Worm (Caenorhabditis elegans) whole organism, L4 larva: ENCODE results near the gene R02E12.4.

Experiments
- D1046.2 ChIP-seq: fragments of 200-800 bp; sonication (Bioruptor generic); IDR thresholded peaks from 2 replicates; pipeline ENCODE4 v1.3.6; 2022; ENCODE audit warnings: missing genetic modification characterization, missing compliant biosample characterization
- R02D3.7 ChIP-seq: fragments of 150-350 bp; sonication (generic microtip); optimal IDR thresholded peaks from 3 replicates; lab custom pipeline; 2014; ENCODE audit warnings: missing biosample characterization, missing genetic modification characterization
- T20F7.1 ChIP-seq: fragments of 200-800 bp; sonication (Bioruptor generic); optimal IDR thresholded peaks from 2 replicates; lab custom pipeline; 2018; ENCODE audit warnings: mild to moderate bottlenecking, missing genetic modification characterization, missing compliant biosample characterization
- Y5F2A.4 ChIP-seq: fragments of 200-800 bp; sonication (Bioruptor generic); optimal IDR thresholded peaks from 2 replicates; lab custom pipeline; 2018; ENCODE audit warnings: mild to moderate bottlenecking, missing genetic modification characterization, missing compliant biosample characterization
- Y75B8A.6 ChIP-seq: fragments of 200-800 bp; sonication (Bioruptor generic); IDR thresholded peaks from 2 replicates; pipeline ENCODE4 v1.3.6; 2022; ENCODE audit warnings: missing genetic modification reagents, missing genetic modification characterization, missing compliant biosample characterization
- ZK546.5 ChIP-seq, 2 experiments: sonication (generic microtip); optimal IDR thresholded peaks; 2 replicates each; lab custom pipeline; 2017; ENCODE audit warnings: missing biosample characterization in 2 of 2, missing genetic modification characterization in 2 of 2
- aha-1 ChIP-seq: fragments of 150-350 bp; peaks from one replicate; lab custom pipeline; 2014; ENCODE audit warnings: missing biosample characterization, missing genetic modification characterization
- ceh-28 ChIP-seq: fragments of 150-350 bp; optimal IDR thresholded peaks from 2 replicates; lab custom pipeline; 2014; ENCODE audit warnings: missing biosample characterization, missing genetic modification reagents, missing genetic modification characterization
- ceh-44 ChIP-seq: fragments of 200-800 bp; sonication (Bioruptor generic); IDR thresholded peaks from 2 replicates; pipeline ENCODE4 v1.3.6; 2022; ENCODE audit warnings: missing genetic modification reagents, missing genetic modification characterization, missing compliant biosample characterization
- cey-2 ChIP-seq: sonication (generic microtip); optimal IDR thresholded peaks from 3 replicates; lab custom pipeline; 2017; ENCODE audit warnings: missing genetic modification characterization, mild to moderate bottlenecking, missing compliant biosample characterization, antibody characterized with exemption, borderline replicate concordance; ENCODE audit not compliant: insufficient read depth
- ctbp-1 ChIP-seq: fragments of 200-800 bp; sonication (Bioruptor generic); IDR thresholded peaks from 2 replicates; pipeline ENCODE4 v1.3.6; 2022; ENCODE audit warnings: missing genetic modification reagents, missing genetic modification characterization, missing compliant biosample characterization
- daf-12 ChIP-seq: fragments of 150-350 bp; optimal IDR thresholded peaks from 2 replicates; lab custom pipeline; 2014; ENCODE audit warnings: missing biosample characterization, missing genetic modification reagents, missing genetic modification characterization
- daf-16 ChIP-seq, 3 experiments: sonication (generic microtip); optimal IDR thresholded peaks; 2 replicates each; lab custom pipeline; 2016 to 2017; ENCODE audit warnings: missing genetic modification characterization in 3 of 3, missing genetic modification reagents in 3 of 3, mild to moderate bottlenecking in 2 of 3, missing compliant biosample characterization in 2 of 3, missing biosample characterization in 1 of 3, moderate library complexity in 1 of 3
- daf-19 ChIP-seq: fragments of 200-800 bp; sonication (Bioruptor generic); conservative IDR thresholded peaks from 2 replicates; pipeline ENCODE4 v1.3.6; 2022; ENCODE audit warnings: missing genetic modification characterization, missing compliant biosample characterization
- daf-8 ChIP-seq: fragments of 200-800 bp; sonication (Bioruptor generic); IDR thresholded peaks from 2 replicates; pipeline ENCODE4 v1.3.6; 2022; ENCODE audit warnings: missing genetic modification characterization, missing compliant biosample characterization
- dmd-8 ChIP-seq: fragments of 200-800 bp; sonication (Bioruptor generic); IDR thresholded peaks from 2 replicates; pipeline ENCODE4 v1.3.6; 2022; ENCODE audit warnings: missing genetic modification characterization, missing compliant biosample characterization
- duxl-1 ChIP-seq: sonication (generic microtip); optimal IDR thresholded peaks from 2 replicates; lab custom pipeline; 2016; ENCODE audit warnings: mild to moderate bottlenecking, missing genetic modification characterization, moderate library complexity, missing compliant biosample characterization; ENCODE audit not compliant: poor library complexity
- dve-1 ChIP-seq: sonication (generic microtip); optimal IDR thresholded peaks from 2 replicates; lab custom pipeline; 2017; ENCODE audit warnings: antibody characterized with exemption, mild to moderate bottlenecking, missing genetic modification characterization, missing compliant biosample characterization; ENCODE audit not compliant: insufficient read depth
- hif-1 ChIP-seq, 2 experiments: sonication (generic microtip); optimal IDR thresholded peaks; 2 replicates each; lab custom pipeline; 2016 to 2017; ENCODE audit warnings: missing compliant biosample characterization in 2 of 2, missing genetic modification characterization in 2 of 2, missing genetic modification reagents in 2 of 2, missing genotype in 2 of 2, mild to moderate bottlenecking in 1 of 2
- hlh-11 ChIP-seq: fragments of 200-800 bp; sonication (Bioruptor generic); optimal IDR thresholded peaks from 2 replicates; lab custom pipeline; 2018; ENCODE audit warnings: mild to moderate bottlenecking, missing genetic modification characterization, missing compliant biosample characterization
- hlh-30 ChIP-seq: sonication (generic microtip); optimal IDR thresholded peaks from 2 replicates; lab custom pipeline; 2017; ENCODE audit warnings: antibody characterized with exemption, mild to moderate bottlenecking, missing genetic modification characterization, missing compliant biosample characterization; ENCODE audit not compliant: insufficient read depth
- lim-7 ChIP-seq: fragments of 200-800 bp; sonication (Bioruptor generic); IDR thresholded peaks from 2 replicates; pipeline ENCODE4 v1.3.6; 2022; ENCODE audit warnings: missing genetic modification characterization, missing compliant biosample characterization
- lin-1 ChIP-seq: fragments of 200-800 bp; sonication (Bioruptor generic); IDR thresholded peaks from 2 replicates; pipeline ENCODE4 v1.3.6; 2022; ENCODE audit warnings: missing genetic modification reagents, missing genetic modification characterization, missing compliant biosample characterization
- lin-13 ChIP-seq: fragments of 150-350 bp; optimal IDR thresholded peaks from 2 replicates; lab custom pipeline; 2014; ENCODE audit warnings: missing biosample characterization, missing genetic modification reagents, missing genetic modification characterization
- lin-15B ChIP-seq: fragments of 150-350 bp; sonication (generic microtip); optimal IDR thresholded peaks from 3 replicates; lab custom pipeline; 2014; ENCODE audit warnings: missing biosample characterization, missing genetic modification characterization
- lin-38 ChIP-seq: fragments of 200-800 bp; sonication (Bioruptor generic); IDR thresholded peaks from 2 replicates; pipeline ENCODE4 v1.3.6; 2022; ENCODE audit warnings: missing genetic modification reagents, missing genetic modification characterization, missing compliant biosample characterization
- madf-9 ChIP-seq: fragments of 200-800 bp; sonication (Bioruptor generic); conservative IDR thresholded peaks from 2 replicates; pipeline ENCODE4 v1.3.6; 2022; ENCODE audit warnings: missing genetic modification reagents, missing genetic modification characterization, missing compliant biosample characterization
- mdl-1 ChIP-seq, 2 experiments: fragments of 150-350 bp in 1 of 2; sonication (generic microtip) in 1 of 2; optimal IDR thresholded peaks; 2 replicates each; lab custom pipeline; 2014 to 2017; ENCODE audit warnings: missing biosample characterization in 2 of 2, missing genetic modification characterization in 2 of 2
- mep-1 ChIP-seq: fragments of 150-350 bp; sonication (generic microtip); optimal IDR thresholded peaks from 3 replicates; lab custom pipeline; 2014; ENCODE audit warnings: missing biosample characterization, missing genetic modification characterization
- nhr-10 ChIP-seq: fragments of 150-350 bp; optimal IDR thresholded peaks from 2 replicates; lab custom pipeline; 2014; ENCODE audit warnings: missing biosample characterization, missing genetic modification characterization
- nhr-11 ChIP-seq: fragments of 150-350 bp; optimal IDR thresholded peaks from 2 replicates; lab custom pipeline; 2014; ENCODE audit warnings: missing biosample characterization, missing genetic modification characterization
- nhr-111 ChIP-seq: fragments of 200-800 bp; sonication (Bioruptor generic); optimal IDR thresholded peaks from 2 replicates; lab custom pipeline; 2018; ENCODE audit warnings: mild to moderate bottlenecking, missing genetic modification characterization, missing compliant biosample characterization
- nhr-237 ChIP-seq: sonication (generic microtip); optimal IDR thresholded peaks from 2 replicates; lab custom pipeline; 2017; ENCODE audit warnings: missing biosample characterization, missing genetic modification characterization
- nhr-28 ChIP-seq: fragments of 150-350 bp; optimal IDR thresholded peaks from 2 replicates; lab custom pipeline; 2014; ENCODE audit warnings: missing biosample characterization, missing genetic modification characterization
- nhr-41 ChIP-seq: fragments of 200-800 bp; sonication (Bioruptor generic); IDR thresholded peaks from 2 replicates; pipeline ENCODE4 v1.3.6; 2022; ENCODE audit warnings: missing genetic modification reagents, missing genetic modification characterization, missing compliant biosample characterization
- nhr-42 ChIP-seq: fragments of 200-800 bp; sonication (Bioruptor generic); IDR thresholded peaks from 2 replicates; pipeline ENCODE4 v1.3.6; 2022; ENCODE audit warnings: missing genetic modification characterization, missing compliant biosample characterization
- nhr-48 ChIP-seq: sonication (generic microtip); optimal IDR thresholded peaks from 2 replicates; lab custom pipeline; 2016; ENCODE audit warnings: mild to moderate bottlenecking, missing genetic modification characterization, missing compliant biosample characterization
- nhr-77 ChIP-seq: fragments of 150-350 bp; optimal IDR thresholded peaks from 2 replicates; lab custom pipeline; 2014; ENCODE audit warnings: missing biosample characterization, missing genetic modification characterization
- pqm-1 ChIP-seq: sonication (generic microtip); optimal IDR thresholded peaks from 2 replicates; lab custom pipeline; 2017; ENCODE audit warnings: missing biosample characterization, missing genetic modification characterization
- rbr-2 ChIP-seq: sonication (generic microtip); optimal IDR thresholded peaks from 2 replicates; lab custom pipeline; 2016; ENCODE audit warnings: missing genotype, missing genetic modification characterization, missing compliant biosample characterization
- sdz-12 ChIP-seq: fragments of 200-800 bp; sonication (Bioruptor generic); optimal IDR thresholded peaks from 2 replicates; lab custom pipeline; 2018; ENCODE audit warnings: mild to moderate bottlenecking, missing genetic modification characterization, missing compliant biosample characterization
- skn-1 ChIP-seq: fragments of 150-350 bp; optimal IDR thresholded peaks from 2 replicates; lab custom pipeline; 2014; ENCODE audit warnings: missing biosample characterization, missing genetic modification characterization
- tra-1 ChIP-seq: fragments of 200-800 bp; sonication (Bioruptor generic); IDR thresholded peaks from 2 replicates; pipeline ENCODE4 v1.3.6; 2022; ENCODE audit warnings: missing genetic modification reagents, missing genetic modification characterization, missing compliant biosample characterization
- unc-62 ChIP-seq, 3 experiments: fragments of 150-350 bp in 1 of 3; sonication (generic microtip); optimal IDR thresholded peaks in 2 of 3; peaks in 1 of 3; 1 replicate in 1 of 3; 2 replicates in 2 of 3; lab custom pipeline; 2014 to 2017; ENCODE audit warnings: missing biosample characterization in 3 of 3, missing genetic modification characterization in 3 of 3, missing genetic modification reagents in 3 of 3, missing genotype in 1 of 3
- zag-1 ChIP-seq: fragments of 150-350 bp; optimal IDR thresholded peaks from 2 replicates; lab custom pipeline; 2014; ENCODE audit warnings: missing biosample characterization, missing genetic modification characterization
- ztf-11 ChIP-seq: fragments of 150-350 bp; optimal IDR thresholded peaks from 2 replicates; lab custom pipeline; 2014; ENCODE audit warnings: missing biosample characterization, missing genetic modification characterization
- ztf-7 ChIP-seq: fragments of 150-350 bp; optimal IDR thresholded peaks from 2 replicates; lab custom pipeline; 2014; ENCODE audit warnings: missing biosample characterization, missing genetic modification characterization

Gene R02E12.4

ce11 chrX:4007724-4008123 is 2.6 kb downstream of the R02E12.4 start (continued):
- TF ChIP-seq lim-7 (GFP tag; lab: Robert Waterston, UW) (no peak), nhr-11 (tag; lab: Kevin White, UChicago) (no peak), D1046.2 (no peak), pqm-1 (tag; lab: Kevin White, UChicago) (peak; percentile 93), mep-1 (peak; percentile 91), ctbp-1 (no peak), dve-1 (tag; lab: Kevin White, UChicago) (peak; percentile 96), skn-1 (tag; lab: Kevin White, UChicago) (no peak), ceh-28 (no peak), daf-19 (no peak), nhr-111 (GFP tag; lab: Kevin White, UChicago) (no peak), Y5F2A.4 (GFP tag; lab: Kevin White, UChicago) (no peak), dmd-8 (no peak), zag-1 (tag; lab: Kevin White, UChicago) (no peak), ZK546.5 (tag; optimal IDR thresholded peaks at IDR 0.05; lab: Kevin White, UChicago) (no peak), hlh-11 (tag; lab: Kevin White, UChicago) (peak; percentile 87), nhr-237 (tag; lab: Kevin White, UChicago) (no peak), nhr-42 (GFP tag; lab: Robert Waterston, UW) (no peak), lin-13 (GFP tag; lab: Kevin White, UChicago) (peak; percentile 69), ztf-7 (tag; lab: Kevin White, UChicago) (peak; percentile 98), daf-16 (GFP tag; optimal IDR thresholded peaks at IDR 0.05; lab: Kevin White, UChicago) (peak in 1 of 2 experiments; percentile 80), daf-16 (tag; optimal IDR thresholded peaks at IDR 0.05; lab: Kevin White, UChicago) (peak; percentile 94), duxl-1 (peak; percentile 55), sdz-12 (GFP tag; lab: Kevin White, UChicago) (no peak), aha-1 (peak; percentile 89), hif-1 (tag; optimal IDR thresholded peaks at IDR 0.05; lab: Kevin White, UChicago) (peak in 1 of 2 experiments; percentile 44), cey-2 (tag; lab: Kevin White, UChicago) (peak; percentile 57), unc-62 (GFP tag; optimal IDR thresholded peaks at IDR 0.05 in 1 of 2; lab: Kevin White, UChicago) (peak in 1 of 2 experiments; percentile 38), unc-62 (tag; optimal IDR thresholded peaks at IDR 0.05; lab: Kevin White, UChicago) (no peak), Y75B8A.6 (GFP tag; lab: Robert Waterston, UW) (no peak), ceh-44 (GFP tag; lab: Robert Waterston, UW) (no peak), nhr-41 (GFP tag; lab: Robert Waterston, UW) (peak; percentile 56; the same call in 1 of the 2 replicates), lin-38 (no peak)

- TF ChIP-seq daf-16 (GFP tag; optimal IDR thresholded peaks at IDR 0.05; lab: Kevin White, UChicago) (peak in 1 of 2 experiments; percentile 12), daf-16 (tag; optimal IDR thresholded peaks at IDR 0.05; lab: Kevin White, UChicago) (peak; percentile 97), ztf-7 (tag; lab: Kevin White, UChicago) (peak; percentile 98), daf-8 (no peak), mdl-1 (tag; optimal IDR thresholded peaks at IDR 0.05; lab: Kevin White, UChicago) (peak in 1 of 2 experiments; percentile 57), nhr-28 (tag; lab: Kevin White, UChicago) (peak; percentile 94), pqm-1 (tag; lab: Kevin White, UChicago) (peak; percentile 98), unc-62 (GFP tag; optimal IDR thresholded peaks at IDR 0.05 in 1 of 2; lab: Kevin White, UChicago) (peak in 1 of 2 experiments; percentile 14), unc-62 (tag; optimal IDR thresholded peaks at IDR 0.05; lab: Kevin White, UChicago) (no peak), dve-1 (tag; lab: Kevin White, UChicago) (peak; percentile 94), T20F7.1 (GFP tag; lab: Kevin White, UChicago) (peak; percentile 49), hlh-11 (tag; lab: Kevin White, UChicago) (peak; percentile 92), ztf-11 (no peak), rbr-2 (tag; lab: Kevin White, UChicago) (no peak), R02D3.7 (tag; lab: Kevin White, UChicago) (no peak), nhr-48 (tag; lab: Kevin White, UChicago) (peak; percentile 67), nhr-10 (peak; percentile 9), lin-15B (tag; lab: Kevin White, UChicago) (no peak), nhr-77 (tag; lab: Kevin White, UChicago) (peak; percentile 60), hif-1 (tag; optimal IDR thresholded peaks at IDR 0.05; lab: Kevin White, UChicago) (peak in 1 of 2 experiments; percentile 14), tra-1 (peak; percentile 68; the same call in 1 of the 2 replicates), ceh-44 (GFP tag; lab: Robert Waterston, UW) (no peak), lin-1 (GFP tag; lab: Robert Waterston, UW) (0 out of 2 replicates have a peak, but pooled peaks have one; percentile 61), daf-12 (tag; lab: Kevin White, UChicago) (no peak), aha-1 (peak; percentile 73), mep-1 (peak; percentile 37), hlh-30 (tag; lab: Kevin White, UChicago) (peak; percentile 84), madf-9 (GFP tag; lab: Robert Waterston, UW) (no peak), ZK546.5 (tag; optimal IDR thresholded peaks at IDR 0.05; lab: Kevin White, UChicago) (no peak), lin-13 (GFP tag; lab: Kevin White, UChicago) (peak; percentile 9)
Observed at ce11 chrX:4008922-4009321, 3.8 kb downstream of the R02E12.4 start.
